Worm (Caenorhabditis elegans) whole organism, early embryonic: ENCODE results near the gene F11G11.4.

Experiments
- B0310.2 ChIP-seq: sonication (generic microtip); optimal IDR thresholded peaks from 2 replicates; lab custom pipeline; 2016; ENCODE audit warnings: mild to moderate bottlenecking, missing genetic modification characterization, missing compliant biosample characterization
- F13C5.2 ChIP-seq: sonication (generic microtip); optimal IDR thresholded peaks from 2 replicates; lab custom pipeline; 2017; ENCODE audit warnings: mild to moderate bottlenecking, missing genetic modification characterization, inconsistent platforms, missing compliant biosample characterization
- aly-1 ChIP-seq: sonication (generic microtip); optimal IDR thresholded peaks from 2 replicates; lab custom pipeline; 2016; ENCODE audit warnings: missing genetic modification characterization, missing compliant biosample characterization
- ama-1 ChIP-seq: fragments of 150-350 bp; optimal IDR thresholded peaks from 2 replicates; lab custom pipeline; 2014
- ceh-13 ChIP-seq: fragments of 200-800 bp; sonication (Bioruptor generic); optimal IDR thresholded peaks from 2 replicates; lab custom pipeline; 2018; ENCODE audit warnings: mild to moderate bottlenecking, missing genetic modification characterization, missing compliant biosample characterization
- flt-1 ChIP-seq: fragments of 200-800 bp; sonication (Bioruptor generic); IDR thresholded peaks from 2 replicates; pipeline ENCODE4 v1.3.6; 2022; ENCODE audit warnings: missing genetic modification characterization, missing compliant biosample characterization
- hmbx-1 ChIP-seq: sonication (generic microtip); optimal IDR thresholded peaks from 2 replicates; lab custom pipeline; 2016; ENCODE audit warnings: mild to moderate bottlenecking, missing genetic modification characterization, missing compliant biosample characterization
- hmg-4 ChIP-seq: fragments of 200-800 bp; sonication (Bioruptor generic); optimal IDR thresholded peaks from 2 replicates; lab custom pipeline; 2018; ENCODE audit warnings: mild to moderate bottlenecking, missing genetic modification characterization, missing compliant biosample characterization
- hnd-1 ChIP-seq: sonication (generic microtip); optimal IDR thresholded peaks from 2 replicates; lab custom pipeline; 2016; ENCODE audit warnings: missing genetic modification characterization, missing compliant biosample characterization
- scrt-1 ChIP-seq: fragments of 200-800 bp; sonication (Bioruptor generic); IDR thresholded peaks from 2 replicates; pipeline ENCODE4 v1.3.6; 2022; ENCODE audit warnings: missing genetic modification characterization, missing compliant biosample characterization
- tbx-11 ChIP-seq: fragments of 200-800 bp; sonication (Bioruptor generic); IDR thresholded peaks from 2 replicates; pipeline ENCODE4 v1.3.6; 2022; ENCODE audit warnings: missing genetic modification characterization, missing compliant biosample characterization
- tbx-37 ChIP-seq: fragments of 200-800 bp; sonication (Bioruptor generic); conservative IDR thresholded peaks from 2 replicates; pipeline ENCODE4 v1.3.6; 2022; ENCODE audit warnings: missing genetic modification reagents, missing genetic modification characterization, missing compliant biosample characterization
- tra-4 ChIP-seq: sonication (generic microtip); optimal IDR thresholded peaks from 2 replicates; lab custom pipeline; 2017; ENCODE audit warnings: missing genetic modification characterization, missing compliant biosample characterization

ce11 chrII:4902035-4902434, 41.6 kb downstream of the F11G11.4 start, which contains the start of gene R05F9.9:
- no peak for TF ChIP-seq hmg-4 (GFP tag; lab: Kevin White, UChicago)
- no peak for TF ChIP-seq ceh-13
- TF ChIP-seq F13C5.2: no peak
- TF ChIP-seq B0310.2 (tag; lab: Kevin White, UChicago): no peak
- no peak for TF ChIP-seq hmbx-1 (tag; lab: Kevin White, UChicago)
- TF ChIP-seq tbx-11 (GFP tag; lab: Robert Waterston, UW): no peak
- TF ChIP-seq ama-1 (lab: Kevin White, UChicago): no peak
- no peak for TF ChIP-seq scrt-1
- TF ChIP-seq tbx-37: no peak
- no peak for TF ChIP-seq flt-1 (GFP tag; lab: Robert Waterston, UW)
- no peak for TF ChIP-seq hnd-1 (tag; lab: Kevin White, UChicago)
- TF ChIP-seq aly-1 (tag; lab: Kevin White, UChicago): no peak
- no peak for TF ChIP-seq tra-4 (tag; lab: Kevin White, UChicago)
